Fruit fly (Drosophila melanogaster): Measurements from ENCODE around the gene OtopLa.

The OtopLa gene

DNA sequence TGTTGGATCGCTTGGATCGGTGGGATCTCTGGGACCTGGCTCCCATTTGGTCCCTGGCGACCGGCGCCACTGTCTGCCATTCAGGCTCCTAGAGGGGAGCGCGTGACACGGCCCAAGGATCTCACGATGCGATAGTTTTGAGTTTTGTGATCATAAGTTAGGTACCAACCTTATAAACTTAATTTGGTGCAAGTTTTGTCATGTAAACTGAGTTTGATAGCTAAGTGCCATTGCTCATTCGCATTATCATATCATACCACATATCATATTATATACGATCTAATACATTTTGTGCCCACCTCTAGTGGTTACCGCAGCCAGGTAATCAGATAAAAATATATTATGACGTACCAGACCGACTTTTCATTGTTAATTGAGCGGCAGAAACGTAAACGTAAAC, 47.7 kb upstream of the OtopLa start (continued):
- TF ChIP-seq dm (GFP tag; optimal IDR thresholded peaks at IDR 0.05) = no peak
- peak; percentile 56; the same call in 1 of the 3 replicates for TF ChIP-seq Opbp (GFP tag; IDR thresholded peaks at IDR 0.05; ENCODE audit: partially characterized antibody)
- no peak for TF ChIP-seq corto (GFP tag; optimal IDR thresholded peaks at IDR 0.05)
- no peak for TF ChIP-seq so (GFP tag; IDR thresholded peaks at IDR 0.05)
- TF ChIP-seq hkb (optimal IDR thresholded peaks at IDR 0.05) = no peak
- no peak for TF ChIP-seq hkb (GFP tag; IDR thresholded peaks at IDR 0.05)
- no peak for TF ChIP-seq CG10979 (tag; optimal IDR thresholded peaks at IDR 0.05)
- no peak for TF ChIP-seq HmgZ (tag; optimal IDR thresholded peaks at IDR 0.05)
- TF ChIP-seq salm (tag; optimal IDR thresholded peaks at IDR 0.05) = no peak
- no peak for TF ChIP-seq Atf3 (GFP tag; optimal IDR thresholded peaks at IDR 0.05)
- TF ChIP-seq luna (GFP tag; optimal IDR thresholded peaks at IDR 0.05) = no peak
- TF ChIP-seq Gug (GFP tag; IDR thresholded peaks at IDR 0.05) = no peak
- TF ChIP-seq E2f1 (GFP tag; IDR thresholded peaks at IDR 0.05) = no peak
- peak; percentile 22 for TF ChIP-seq tap (tag; optimal IDR thresholded peaks at IDR 0.05)
- peak; percentile 52 for TF ChIP-seq twi (tag; optimal IDR thresholded peaks at IDR 0.05)
- no peak for TF ChIP-seq CG15073 (GFP tag; optimal IDR thresholded peaks at IDR 0.05)
- no peak for TF ChIP-seq cg (GFP tag; optimal IDR thresholded peaks at IDR 0.05)
- no peak for TF ChIP-seq peb (GFP tag; IDR thresholded peaks at IDR 0.05)
- no peak for TF ChIP-seq CG1832 (GFP tag; optimal IDR thresholded peaks at IDR 0.05)
- TF ChIP-seq CG2875 (GFP tag; optimal IDR thresholded peaks at IDR 0.05) = no peak
- no peak for TF ChIP-seq onecut (GFP tag; IDR thresholded peaks at IDR 0.05)
- no peak for TF ChIP-seq CG12744 (GFP tag; optimal IDR thresholded peaks at IDR 0.05)
- peak; percentile 34; the same call in 1 of the 2 replicates for TF ChIP-seq nerfin-2 (GFP tag; IDR thresholded peaks at IDR 0.05; ENCODE audit: partially characterized antibody)
- TF ChIP-seq scrt (GFP tag; optimal IDR thresholded peaks at IDR 0.05) = no peak
- no peak for TF ChIP-seq eyg (GFP tag; optimal IDR thresholded peaks at IDR 0.05)
- TF ChIP-seq grn (GFP tag; optimal IDR thresholded peaks at IDR 0.05) = no peak
- no peak for TF ChIP-seq Adf1 (GFP tag; IDR thresholded peaks at IDR 0.05)
- TF ChIP-seq zfh2 (GFP tag; optimal IDR thresholded peaks at IDR 0.05) = no peak
- no peak for TF ChIP-seq fd102C (GFP tag; optimal IDR thresholded peaks at IDR 0.05)
- TF ChIP-seq en (GFP tag; optimal IDR thresholded peaks at IDR 0.05) = no peak
- no peak for TF ChIP-seq CG12769 (tag; optimal IDR thresholded peaks at IDR 0.05)
- TF ChIP-seq CG7839 (tag; optimal IDR thresholded peaks at IDR 0.05) = no peak
- no peak for TF ChIP-seq CG11247 (GFP tag; IDR thresholded peaks at IDR 0.05)
- TF ChIP-seq ERR (GFP tag; optimal IDR thresholded peaks at IDR 0.05) = no peak
- no peak for TF ChIP-seq chif (GFP tag; optimal IDR thresholded peaks at IDR 0.05)
- TF ChIP-seq Optix (GFP tag; IDR thresholded peaks at IDR 0.05) = no peak
- TF ChIP-seq CG10147 (GFP tag; optimal IDR thresholded peaks at IDR 0.05) = no peak
- no peak for TF ChIP-seq org-1 (GFP tag; optimal IDR thresholded peaks at IDR 0.05)
- no peak for TF ChIP-seq CG32532 (GFP tag; IDR thresholded peaks at IDR 0.05)
- no peak for TF ChIP-seq CG12659 (GFP tag; optimal IDR thresholded peaks at IDR 0.05)
- TF ChIP-seq psq (GFP tag; optimal IDR thresholded peaks at IDR 0.05) = no peak
- TF ChIP-seq CG10267 (tag; optimal IDR thresholded peaks at IDR 0.05) = no peak
- no peak for TF ChIP-seq CG3726 (GFP tag; IDR thresholded peaks at IDR 0.05)
- TF ChIP-seq CG9437 (GFP tag; optimal IDR thresholded peaks at IDR 0.05) = no peak
- no peak for TF ChIP-seq CG12236 (GFP tag; optimal IDR thresholded peaks at IDR 0.05)
- no peak for TF ChIP-seq Hmr (GFP tag; optimal IDR thresholded peaks at IDR 0.05)
- no peak for TF ChIP-seq Drgx (GFP tag; IDR thresholded peaks at IDR 0.05)
- TF ChIP-seq sob (GFP tag; IDR thresholded peaks at IDR 0.05) = no peak
- no peak for TF ChIP-seq CG1529 (GFP tag; optimal IDR thresholded peaks at IDR 0.05)
- no peak for TF ChIP-seq CG17385 (GFP tag; optimal IDR thresholded peaks at IDR 0.05)
- TF ChIP-seq CG31388 (GFP tag; optimal IDR thresholded peaks at IDR 0.05) = no peak
- TF ChIP-seq Chrac-16 (GFP tag; optimal IDR thresholded peaks at IDR 0.05) = no peak
- TF ChIP-seq CG1233 (GFP tag; optimal IDR thresholded peaks at IDR 0.05) = no peak
